Fruit fly (Drosophila melanogaster) whole organism, embryonic: ENCODE measurements around the gene haf.

Experiments
- CG1024 ChIP-seq: fragments of 200-800 bp; sonication (Bioruptor generic); IDR thresholded peaks from 2 replicates; pipeline ENCODE4 v1.3.6; 2022; ENCODE audit warnings: missing biosample characterization, missing genetic modification characterization
- CG10366 ChIP-seq: fragments of 200-800 bp; sonication (Bioruptor generic); IDR thresholded peaks from 2 replicates; pipeline ENCODE4 v1.3.6; 2022; ENCODE audit warnings: missing biosample characterization, missing genetic modification characterization
- CG12769 ChIP-seq: fragments of 200-800 bp; sonication (Bioruptor generic); optimal IDR thresholded peaks from 2 replicates; lab custom pipeline; 2019; ENCODE audit warnings: missing biosample characterization, mild to moderate bottlenecking, missing genetic modification characterization, moderate library complexity
- CG13287 ChIP-seq: fragments of 200-800 bp; sonication (Bioruptor generic); IDR thresholded peaks from 2 replicates; pipeline ENCODE4 v1.3.6; 2022; ENCODE audit warnings: missing biosample characterization, missing genetic modification characterization; ENCODE audit not compliant: partially characterized antibody
- CG14050 ChIP-seq: fragments of 200-800 bp; sonication (Bioruptor generic); IDR thresholded peaks from 3 replicates; pipeline ENCODE4 v1.3.6; 2022; ENCODE audit warnings: missing biosample characterization, missing genetic modification characterization
- CG1603 ChIP-seq: fragments of 200-800 bp; sonication (Bioruptor generic); optimal IDR thresholded peaks from 2 replicates; lab custom pipeline; 2019; ENCODE audit warnings: missing biosample characterization, mild to moderate bottlenecking, missing genetic modification characterization, moderate library complexity
- CG17829 ChIP-seq: fragments of 200-800 bp; optimal IDR thresholded peaks from 2 replicates; lab custom pipeline; 2019; ENCODE audit warnings: missing biosample characterization, mild to moderate bottlenecking, missing genetic modification characterization, moderate library complexity
- CG18262 ChIP-seq: fragments of 200-800 bp; optimal IDR thresholded peaks from 3 replicates; lab custom pipeline; 2019; ENCODE audit warnings: missing biosample characterization, mild to moderate bottlenecking, missing genetic modification characterization, moderate library complexity
- CG2120 ChIP-seq: fragments of 200-800 bp; sonication (Bioruptor generic); optimal IDR thresholded peaks from 3 replicates; lab custom pipeline; 2016; ENCODE audit warnings: missing biosample characterization, missing genetic modification characterization
- CG2712 ChIP-seq: fragments of 200-800 bp; optimal IDR thresholded peaks from 3 replicates; lab custom pipeline; 2019; ENCODE audit warnings: missing biosample characterization, mild to moderate bottlenecking, missing genetic modification characterization, moderate library complexity
- CG3726 ChIP-seq: fragments of 200-800 bp; sonication (Bioruptor generic); IDR thresholded peaks from 3 replicates; pipeline ENCODE4, ENCODE4 v1.3.6; 2022; ENCODE audit warnings: missing biosample characterization, missing genetic modification characterization
- CG42726 ChIP-seq: fragments of 200-800 bp; sonication (Bioruptor generic); IDR thresholded peaks from 2 replicates; pipeline ENCODE4 v1.3.6; 2022; ENCODE audit warnings: missing biosample characterization, missing genetic modification characterization; ENCODE audit not compliant: partially characterized antibody
- CG4707 ChIP-seq: fragments of 200-800 bp; sonication (Bioruptor generic); optimal IDR thresholded peaks from 2 replicates; lab custom pipeline; 2018; ENCODE audit warnings: missing biosample characterization, mild to moderate bottlenecking, missing genetic modification characterization, moderate library complexity
- CG6272 ChIP-seq: fragments of 200-800 bp; sonication (Bioruptor generic); IDR thresholded peaks from 2 replicates; pipeline ENCODE4 v1.3.6; 2022; ENCODE audit warnings: missing biosample characterization, missing genetic modification characterization
- CG8281 ChIP-seq: fragments of 200-800 bp; sonication (Bioruptor generic); optimal IDR thresholded peaks from 2 replicates; lab custom pipeline; 2018; ENCODE audit warnings: missing biosample characterization, mild to moderate bottlenecking, missing genetic modification characterization, moderate library complexity
- CG8388 ChIP-seq: fragments of 200-800 bp; sonication (Bioruptor generic); optimal IDR thresholded peaks from 2 replicates; lab custom pipeline; 2019; ENCODE audit warnings: missing biosample characterization, mild to moderate bottlenecking, missing genetic modification characterization, moderate library complexity
- CHES-1-like ChIP-seq: fragments of 200-800 bp; sonication (Bioruptor generic); optimal IDR thresholded peaks from 2 replicates; lab custom pipeline; 2016; ENCODE audit warnings: missing biosample characterization, missing genetic modification characterization
- Deaf1 ChIP-seq: fragments of 200-800 bp; optimal IDR thresholded peaks from 3 replicates; lab custom pipeline; 2019; ENCODE audit warnings: missing biosample characterization, mild to moderate bottlenecking, missing genetic modification characterization, moderate library complexity
- Fer2 ChIP-seq: fragments of 200-800 bp; sonication (Bioruptor generic); optimal IDR thresholded peaks from 2 replicates; lab custom pipeline; 2018; ENCODE audit warnings: missing biosample characterization, mild to moderate bottlenecking, missing genetic modification characterization, moderate library complexity
- GATAe ChIP-seq: fragments of 200-800 bp; sonication (Bioruptor generic); conservative IDR thresholded peaks from 2 replicates; pipeline ENCODE4 v1.3.6; 2022; ENCODE audit warnings: missing biosample characterization, missing genetic modification characterization
- HLH3B ChIP-seq: fragments of 200-800 bp; sonication (Bioruptor generic); IDR thresholded peaks from 2 replicates; pipeline ENCODE4 v1.3.6; 2022; ENCODE audit warnings: missing biosample characterization, missing genetic modification characterization
- MESR4 ChIP-seq: fragments of 200-800 bp; sonication (Bioruptor generic); optimal IDR thresholded peaks from 2 replicates; lab custom pipeline; 2018; ENCODE audit warnings: missing biosample characterization, mild to moderate bottlenecking, missing genetic modification characterization, moderate library complexity
- Nf-YA ChIP-seq: fragments of 200-800 bp; sonication (Bioruptor generic); IDR thresholded peaks from 2 replicates; pipeline ENCODE4 v1.3.6; 2022; ENCODE audit warnings: missing biosample characterization, missing genetic modification characterization
- Nf-YC ChIP-seq: fragments of 200-800 bp; optimal IDR thresholded peaks from 3 replicates; lab custom pipeline; 2019; ENCODE audit warnings: missing biosample characterization, mild to moderate bottlenecking, missing genetic modification characterization, moderate library complexity
- Pdp1 ChIP-seq, 2 experiments: fragments of 200-800 bp; sonication (Bioruptor generic); optimal IDR thresholded peaks; 3 replicates each; lab custom pipeline; 2016; ENCODE audit warnings: missing biosample characterization in 2 of 2, missing genetic modification characterization in 2 of 2, mild to moderate bottlenecking in 1 of 2, moderate library complexity in 1 of 2
- Ptx1 ChIP-seq: fragments of 200-800 bp; sonication (Bioruptor generic); IDR thresholded peaks from 2 replicates; pipeline ENCODE4 v1.3.6; 2022; ENCODE audit warnings: missing biosample characterization, missing genetic modification characterization
- Rfx ChIP-seq: fragments of 200-800 bp; sonication (Bioruptor generic); IDR thresholded peaks from 2 replicates; pipeline ENCODE4 v1.3.6; 2022; ENCODE audit warnings: missing biosample characterization, missing genetic modification characterization
- Taf1 ChIP-seq: fragments of 200-800 bp; sonication (Bioruptor generic); IDR thresholded peaks from 2 replicates; pipeline ENCODE4 v1.3.6; 2022; ENCODE audit warnings: missing biosample characterization, missing genetic modification characterization
- abd-A ChIP-seq: fragments of 200-800 bp; sonication (Bioruptor generic); optimal IDR thresholded peaks from 3 replicates; lab custom pipeline; 2019; ENCODE audit warnings: missing biosample characterization, mild to moderate bottlenecking, missing genetic modification characterization, moderate library complexity
- ara ChIP-seq: fragments of 200-800 bp; sonication (Bioruptor generic); IDR thresholded peaks from 2 replicates; pipeline ENCODE4 v1.3.6; 2022; ENCODE audit warnings: missing biosample characterization, missing genetic modification characterization
- bsh ChIP-seq, 2 experiments: fragments of 200-800 bp; sonication (Bioruptor generic); optimal IDR thresholded peaks; 2 replicates each; lab custom pipeline; 2017 to 2018; ENCODE audit warnings: mild to moderate bottlenecking in 2 of 2, missing biosample characterization in 2 of 2, missing genetic modification characterization in 2 of 2, moderate library complexity in 1 of 2
- cg ChIP-seq: fragments of 200-800 bp; sonication (Bioruptor generic); optimal IDR thresholded peaks from 3 replicates; lab custom pipeline; 2019; ENCODE audit warnings: missing biosample characterization, mild to moderate bottlenecking, missing genetic modification characterization, moderate library complexity
- dysf ChIP-seq: fragments of 200-800 bp; sonication (Bioruptor generic); IDR thresholded peaks from 3 replicates; pipeline ENCODE4 v1.3.6; 2022; ENCODE audit warnings: missing biosample characterization, missing genetic modification characterization
- en ChIP-seq: fragments of 200-800 bp; sonication (Bioruptor generic); optimal IDR thresholded peaks from 2 replicates; lab custom pipeline; 2016; ENCODE audit warnings: missing biosample characterization, missing genetic modification characterization
- eve ChIP-seq, 2 experiments: fragments of >200 bp; optimal IDR thresholded peaks; 2 replicates each; lab custom pipeline; 2017; ENCODE audit warnings: missing biosample characterization in 2 of 2, missing genetic modification characterization in 2 of 2
- gce ChIP-seq: fragments of 200-800 bp; sonication (Bioruptor generic); IDR thresholded peaks from 3 replicates; pipeline ENCODE4 v1.3.6; 2022; ENCODE audit warnings: missing biosample characterization, missing genetic modification characterization
- her ChIP-seq: fragments of 200-800 bp; sonication (Bioruptor generic); optimal IDR thresholded peaks from 2 replicates; lab custom pipeline; 2016; ENCODE audit warnings: missing biosample characterization, missing genetic modification characterization
- lbe ChIP-seq: fragments of 200-800 bp; sonication (Bioruptor generic); optimal IDR thresholded peaks from 2 replicates; lab custom pipeline; 2016; ENCODE audit warnings: missing biosample characterization, mild to moderate bottlenecking, missing genetic modification characterization
- mam ChIP-seq: fragments of 200-800 bp; sonication (Bioruptor generic); optimal IDR thresholded peaks from 3 replicates; lab custom pipeline; 2016; ENCODE audit warnings: missing biosample characterization, missing genetic modification characterization
- nom ChIP-seq: fragments of 200-800 bp; sonication (Bioruptor generic); optimal IDR thresholded peaks from 2 replicates; lab custom pipeline; 2017; ENCODE audit warnings: missing biosample characterization, missing genetic modification characterization, mild to moderate bottlenecking, moderate library complexity, missing genetic modification reagents
- pfk ChIP-seq: fragments of 200-800 bp; sonication (Bioruptor generic); optimal IDR thresholded peaks from 2 replicates; lab custom pipeline; 2018; ENCODE audit warnings: missing biosample characterization, mild to moderate bottlenecking, missing genetic modification characterization, moderate library complexity
- pzg ChIP-seq: fragments of 200-800 bp; sonication (Bioruptor generic); optimal IDR thresholded peaks from 3 replicates; lab custom pipeline; 2018; ENCODE audit warnings: missing biosample characterization, mild to moderate bottlenecking, missing genetic modification characterization, moderate library complexity
- sens ChIP-seq: fragments of 200-800 bp; sonication (Bioruptor generic); peaks from one replicate; lab custom pipeline; 2016; ENCODE audit warnings: missing biosample characterization, missing genetic modification characterization
- slp2 ChIP-seq: fragments of 200-800 bp; sonication (Bioruptor generic); optimal IDR thresholded peaks from 2 replicates; lab custom pipeline; 2016; ENCODE audit warnings: missing biosample characterization, missing genetic modification characterization
- stwl ChIP-seq: fragments of 200-800 bp; sonication (Bioruptor generic); optimal IDR thresholded peaks from 3 replicates; lab custom pipeline; 2018; ENCODE audit warnings: missing biosample characterization, mild to moderate bottlenecking, missing genetic modification characterization, moderate library complexity
- sug ChIP-seq: fragments of 200-800 bp; optimal IDR thresholded peaks from 2 replicates; lab custom pipeline; 2019; ENCODE audit warnings: missing biosample characterization, mild to moderate bottlenecking, missing genetic modification characterization, moderate library complexity
- unpg ChIP-seq: fragments of 200-800 bp; sonication (Bioruptor generic); optimal IDR thresholded peaks from 3 replicates; lab custom pipeline; 2018; ENCODE audit warnings: missing biosample characterization, mild to moderate bottlenecking, missing genetic modification characterization, moderate library complexity
- yki ChIP-seq: fragments of >200 bp; optimal IDR thresholded peaks from 3 replicates; lab custom pipeline; 2018
- z ChIP-seq: fragments of 200-800 bp; sonication (Bioruptor generic); IDR thresholded peaks from 3 replicates; pipeline ENCODE4 v1.3.6; 2022; ENCODE audit warnings: missing biosample characterization, missing genetic modification characterization

haf gene

DNA sequence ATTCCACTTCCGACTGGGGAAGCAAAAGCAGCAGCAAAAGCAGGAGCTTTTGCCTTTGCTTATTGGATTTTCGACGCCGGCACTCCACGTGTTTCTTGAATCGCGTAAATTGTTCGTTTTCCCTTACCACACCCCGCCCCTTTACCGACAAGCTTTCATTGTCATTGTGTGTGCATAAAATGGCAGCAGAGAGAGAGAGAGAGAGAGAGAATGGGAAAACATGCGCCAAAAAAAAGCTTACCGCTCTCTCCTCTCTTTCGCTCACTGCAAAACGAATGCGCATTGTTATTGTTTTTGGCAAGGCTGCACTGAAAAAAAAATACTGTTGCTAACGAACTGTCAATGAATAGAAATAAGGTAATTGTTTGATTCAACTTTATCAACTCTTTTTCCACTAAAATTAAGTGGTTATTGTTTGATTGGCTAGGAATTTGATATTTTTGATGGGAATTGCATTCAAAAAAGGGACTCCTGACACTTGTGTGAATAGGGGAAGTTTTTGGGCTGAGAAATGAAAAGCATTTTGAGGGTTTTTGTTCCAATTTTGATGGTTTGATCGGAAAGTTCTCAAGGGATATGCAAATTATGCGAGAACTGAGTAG is 95.0 kb downstream of the haf start:
- TF ChIP-seq pfk (no peak), sens (peak; percentile 81), CG42726 (GFP tag; lab: Robert Waterston, UW) (no peak), MESR4 (GFP tag; lab: Kevin White, UChicago) (no peak), HLH3B (GFP tag; lab: Robert Waterston, UW) (peak; percentile 46), abd-A (tag; lab: Kevin White, UChicago) (peak; percentile 37), CG12769 (tag; lab: Kevin White, UChicago) (peak; percentile 19), her (peak; percentile 43), CG2712 (tag; lab: Kevin White, UChicago) (peak; percentile 53), CG1603 (tag; lab: Kevin White, UChicago) (peak; percentile 60), CG8281 (tag; lab: Kevin White, UChicago) (no peak), Taf1 (GFP tag; lab: Robert Waterston, UW) (peak; percentile 3; the same call in 1 of the 2 replicates), sug (tag; lab: Kevin White, UChicago) (peak; percentile 65), Rfx (GFP tag; lab: Robert Waterston, UW) (peak; percentile 42; the same call in 1 of the 2 replicates), Nf-YC (peak; percentile 57), z (GFP tag; lab: Robert Waterston, UW) (0 out of 3 replicates have a peak, but pooled peaks have one; percentile 49), CG2120 (GFP tag; lab: Kevin White, UChicago) (peak; percentile 39), Nf-YA (GFP tag; lab: Robert Waterston, UW) (peak; percentile 6; the same call in 1 of the 2 replicates), cg (peak; percentile 69), en (GFP tag; lab: Kevin White, UChicago) (peak; percentile 56), gce (GFP tag; lab: Robert Waterston, UW) (peak; percentile 53; the same call in 1 of the 3 replicates), stwl (tag; lab: Kevin White, UChicago) (no peak), unpg (peak; percentile 48), yki (no peak), slp2 (GFP tag; lab: Kevin White, UChicago) (peak; percentile 18), bsh (GFP tag; optimal IDR thresholded peaks at IDR 0.05; lab: Kevin White, UChicago) (peak in 1 of 2 experiments; percentile 34), Fer2 (tag; lab: Kevin White, UChicago) (no peak), CG4707 (GFP tag; lab: Kevin White, UChicago) (peak; percentile 13), CG14050 (GFP tag; lab: Robert Waterston, UW) (peak; percentile 36; the same call in 2 of the 3 replicates), CG13287 (GFP tag; lab: Robert Waterston, UW) (0 out of 2 replicates have a peak, but pooled peaks have one; percentile 6), eve (GFP tag; optimal IDR thresholded peaks at IDR 0.05; lab: Kevin White, UChicago) (peak in 1 of 2 experiments; percentile 70), mam (peak; percentile 44), nom (peak; percentile 13), Pdp1 (GFP tag; optimal IDR thresholded peaks at IDR 0.05; lab: Kevin White, UChicago) (peak in 1 of 2 experiments; percentile 26), lbe (GFP tag; lab: Kevin White, UChicago) (peak; percentile 60), CG6272 (no peak), CG3726 (GFP tag; lab: Robert Waterston, UW) (0 out of 3 replicates have a peak, but pooled peaks have one; percentile 6), CG18262 (tag; lab: Kevin White, UChicago) (peak; percentile 24), dysf (GFP tag; lab: Robert Waterston, UW) (peak; percentile 3; the same call in 1 of the 3 replicates), CG17829 (peak; percentile 37), CG1024 (GFP tag; lab: Robert Waterston, UW) (no peak), CHES-1-like (no peak), GATAe (0 out of 2 replicates have a peak, but pooled peaks have one; percentile 5), pzg (GFP tag; lab: Kevin White, UChicago) (no peak), ara (GFP tag; lab: Robert Waterston, UW) (peak; percentile 8; the same call in 1 of the 2 replicates), Deaf1 (tag; lab: Kevin White, UChicago) (peak; percentile 65), Ptx1 (GFP tag; lab: Robert Waterston, UW) (peak; percentile 4), CG8388 (GFP tag; lab: Kevin White, UChicago) (peak; percentile 15), CG10366 (GFP tag; lab: Robert Waterston, UW) (peak; percentile 31; the same call in 1 of the 2 replicates)
